Worm (Caenorhabditis elegans) whole organism, young adult: Measurements from ENCODE around the gene srm-4.

Source experiments
- B0019.2 ChIP-seq: fragments of 200-800 bp; sonication (Bioruptor generic); conservative IDR thresholded peaks from 2 replicates; pipeline ENCODE4 v1.3.6; 2022; ENCODE audit warnings: missing genetic modification reagents, missing genetic modification characterization, missing compliant biosample characterization
- B0035.1 ChIP-seq: sonication (generic microtip); optimal IDR thresholded peaks from 2 replicates; lab custom pipeline; 2016; ENCODE audit warnings: missing genetic modification characterization, mild to moderate bottlenecking, missing compliant biosample characterization, missing genotype, missing genetic modification reagents
- F23B12.7 ChIP-seq: sonication (generic microtip); optimal IDR thresholded peaks from 2 replicates; lab custom pipeline; 2017; ENCODE audit warnings: missing genetic modification characterization, mild to moderate bottlenecking, missing compliant biosample characterization, antibody characterized with exemption, moderate library complexity; ENCODE audit not compliant: insufficient read depth
- F33H1.4 ChIP-seq: fragments of 200-800 bp; sonication (Bioruptor generic); IDR thresholded peaks from 2 replicates; pipeline ENCODE4 v1.3.6; 2022; ENCODE audit warnings: missing genetic modification reagents, missing genetic modification characterization, missing compliant biosample characterization
- F37B4.10 ChIP-seq: fragments of 200-800 bp; sonication (Bioruptor generic); IDR thresholded peaks from 2 replicates; pipeline ENCODE4 v1.3.6; 2022; ENCODE audit warnings: missing genetic modification characterization, missing compliant biosample characterization
- F52B5.7 ChIP-seq: sonication (generic microtip); optimal IDR thresholded peaks from 2 replicates; lab custom pipeline; 2016; ENCODE audit warnings: mild to moderate bottlenecking, missing genetic modification characterization, missing compliant biosample characterization
- F55B11.4 ChIP-seq: sonication (generic microtip); optimal IDR thresholded peaks from 2 replicates; lab custom pipeline; 2016; ENCODE audit warnings: missing compliant biosample characterization, missing genetic modification characterization, borderline replicate concordance; ENCODE audit not compliant: insufficient read depth
- F57A8.1 ChIP-seq: fragments of 200-800 bp; sonication (Bioruptor generic); optimal IDR thresholded peaks from 2 replicates; lab custom pipeline; 2018; ENCODE audit warnings: mild to moderate bottlenecking, missing genetic modification characterization, moderate library complexity, missing compliant biosample characterization
- F57C9.4 ChIP-seq: sonication (generic microtip); optimal IDR thresholded peaks from 2 replicates; lab custom pipeline; 2017; ENCODE audit warnings: mild to moderate bottlenecking, missing genetic modification characterization, missing compliant biosample characterization
- T26A5.8 ChIP-seq: sonication (generic microtip); optimal IDR thresholded peaks from 2 replicates; lab custom pipeline; 2016; ENCODE audit warnings: missing genetic modification characterization, missing compliant biosample characterization
- Y53G8AR.9 ChIP-seq: fragments of 200-800 bp; sonication (Bioruptor generic); conservative IDR thresholded peaks from 2 replicates; pipeline ENCODE4 v1.3.6; 2022; ENCODE audit warnings: missing genetic modification reagents, missing genetic modification characterization, missing compliant biosample characterization
- ama-1 ChIP-seq, 3 experiments: fragments of 150-350 bp in 1 of 3; sonication (generic microtip) in 2 of 3; optimal IDR thresholded peaks; 2 replicates each; lab custom pipeline; 2014 to 2018; ENCODE audit warnings: missing biosample characterization in 2 of 3, missing genetic modification characterization in 2 of 3, missing genetic modification reagents in 2 of 3
- aptf-2 ChIP-seq: fragments of 200-800 bp; sonication (Bioruptor generic); conservative IDR thresholded peaks from 2 replicates; pipeline ENCODE4 v1.3.6; 2022; ENCODE audit warnings: missing genetic modification reagents, missing genetic modification characterization, missing compliant biosample characterization
- aptf-3 ChIP-seq: fragments of 200-800 bp; sonication (Bioruptor generic); IDR thresholded peaks from 2 replicates; pipeline ENCODE4 v1.3.6; 2022; ENCODE audit warnings: missing genetic modification characterization, missing compliant biosample characterization
- bed-1 ChIP-seq: fragments of 200-800 bp; sonication (Bioruptor generic); IDR thresholded peaks from 2 replicates; pipeline ENCODE4 v1.3.6; 2022; ENCODE audit warnings: missing genetic modification reagents, missing genetic modification characterization, missing compliant biosample characterization
- cebp-1 ChIP-seq, 2 experiments: fragments of 200-800 bp in 1 of 2; sonication (Bioruptor generic) in 1 of 2; sonication (generic microtip) in 1 of 2; IDR thresholded peaks in 1 of 2; optimal IDR thresholded peaks in 1 of 2; 2 replicates each; pipeline versions ENCODE4 v1.3.6 to Lab custom; 2017 to 2022; ENCODE audit warnings: missing compliant biosample characterization in 2 of 2, missing genetic modification characterization in 2 of 2, mild to moderate bottlenecking in 1 of 2, missing genetic modification reagents in 1 of 2, moderate library complexity in 1 of 2
- cebp-2 ChIP-seq: fragments of 200-800 bp; sonication (Bioruptor generic); IDR thresholded peaks from 2 replicates; pipeline ENCODE4 v1.3.6; 2022; ENCODE audit warnings: missing genetic modification characterization, missing compliant biosample characterization
- ceh-58 ChIP-seq: fragments of 200-800 bp; sonication (Bioruptor generic); IDR thresholded peaks from 2 replicates; pipeline ENCODE4 v1.3.6; 2022; ENCODE audit warnings: missing genetic modification characterization, missing compliant biosample characterization
- chd-7 ChIP-seq: sonication (generic microtip); optimal IDR thresholded peaks from 2 replicates; lab custom pipeline; 2016; ENCODE audit warnings: mild to moderate bottlenecking, missing genetic modification characterization, moderate library complexity, missing compliant biosample characterization
- egrh-3 ChIP-seq: fragments of 200-800 bp; sonication (Bioruptor generic); IDR thresholded peaks from 2 replicates; pipeline ENCODE4 v1.3.6; 2022; ENCODE audit warnings: missing genetic modification reagents, missing genetic modification characterization, missing compliant biosample characterization
- ekl-4 ChIP-seq: fragments of 200-800 bp; sonication (Bioruptor generic); IDR thresholded peaks from 2 replicates; pipeline ENCODE4 v1.3.6; 2022; ENCODE audit warnings: missing genetic modification reagents, missing genetic modification characterization, missing compliant biosample characterization
- hmg-1.2 ChIP-seq: fragments of 200-800 bp; sonication (Bioruptor generic); IDR thresholded peaks from 2 replicates; pipeline ENCODE4 v1.3.6; 2022; ENCODE audit warnings: missing genetic modification reagents, missing genetic modification characterization, missing compliant biosample characterization
- hrde-1 ChIP-seq: sonication (generic microtip); optimal IDR thresholded peaks from 2 replicates; lab custom pipeline; 2016; ENCODE audit warnings: missing genetic modification characterization, mild to moderate bottlenecking, missing compliant biosample characterization, moderate library complexity, missing genotype, missing genetic modification reagents, borderline replicate concordance
- hsf-1 ChIP-seq: fragments of 200-800 bp; sonication (Bioruptor generic); IDR thresholded peaks from 2 replicates; pipeline ENCODE4 v1.3.6; 2022; ENCODE audit warnings: missing genetic modification reagents, missing genetic modification characterization, missing compliant biosample characterization
- lag-1 ChIP-seq: fragments of 200-800 bp; sonication (Bioruptor generic); IDR thresholded peaks from 2 replicates; pipeline ENCODE4 v1.3.6; 2022; ENCODE audit warnings: missing genetic modification reagents, missing genetic modification characterization, missing compliant biosample characterization
- let-607 ChIP-seq, 2 experiments: fragments of 200-800 bp in 1 of 2; sonication (Bioruptor generic) in 1 of 2; sonication (generic microtip) in 1 of 2; optimal IDR thresholded peaks; 2 replicates each; lab custom pipeline; 2016 to 2018; ENCODE audit warnings: mild to moderate bottlenecking in 2 of 2, missing compliant biosample characterization in 2 of 2, missing genetic modification characterization in 2 of 2, moderate library complexity in 2 of 2, missing genotype in 1 of 2
- lin-26 ChIP-seq: fragments of 200-800 bp; sonication (Bioruptor generic); IDR thresholded peaks from 2 replicates; pipeline ENCODE4 v1.3.6; 2022; ENCODE audit warnings: missing genetic modification reagents, missing genetic modification characterization, missing compliant biosample characterization
- lin-54 ChIP-seq: fragments of 200-800 bp; sonication (Bioruptor generic); optimal IDR thresholded peaks from 2 replicates; lab custom pipeline; 2018; ENCODE audit warnings: mild to moderate bottlenecking, missing genetic modification characterization, missing compliant biosample characterization
- lir-1 ChIP-seq: fragments of 200-800 bp; sonication (Bioruptor generic); conservative IDR thresholded peaks from 2 replicates; pipeline ENCODE4 v1.3.6; 2022; ENCODE audit warnings: missing genetic modification reagents, missing genetic modification characterization, missing compliant biosample characterization
- mel-28 ChIP-seq: sonication (generic microtip); optimal IDR thresholded peaks from 2 replicates; lab custom pipeline; 2016; ENCODE audit warnings: borderline replicate concordance, mild to moderate bottlenecking, missing genetic modification characterization, missing compliant biosample characterization
- nhr-179 ChIP-seq: sonication (generic microtip); optimal IDR thresholded peaks from 2 replicates; lab custom pipeline; 2016; ENCODE audit warnings: mild to moderate bottlenecking, missing genetic modification characterization, missing compliant biosample characterization
- nhr-27 ChIP-seq: fragments of 200-800 bp; sonication (Bioruptor generic); optimal IDR thresholded peaks from 2 replicates; lab custom pipeline; 2018; ENCODE audit warnings: mild to moderate bottlenecking, missing genetic modification characterization, moderate library complexity, missing compliant biosample characterization
- nhr-80 ChIP-seq: sonication (generic microtip); optimal IDR thresholded peaks from 2 replicates; lab custom pipeline; 2016; ENCODE audit warnings: missing genetic modification characterization, missing compliant biosample characterization
- pha-4 ChIP-seq: fragments of 150-350 bp; sonication (generic microtip); optimal IDR thresholded peaks from 2 replicates; lab custom pipeline; 2014; ENCODE audit warnings: missing biosample characterization, missing genetic modification reagents, missing genetic modification characterization
- repo-1 ChIP-seq: sonication (generic microtip); optimal IDR thresholded peaks from 2 replicates; lab custom pipeline; 2017; ENCODE audit warnings: mild to moderate bottlenecking, missing genetic modification characterization, missing compliant biosample characterization
- sdz-38 ChIP-seq: sonication (generic microtip); optimal IDR thresholded peaks from 2 replicates; lab custom pipeline; 2016; ENCODE audit warnings: missing genotype, missing genetic modification characterization, missing compliant biosample characterization
- sea-2 ChIP-seq: fragments of 200-800 bp; sonication (Bioruptor generic); IDR thresholded peaks from 2 replicates; pipeline ENCODE4 v1.3.6; 2022; ENCODE audit warnings: missing genetic modification characterization, missing compliant biosample characterization
- snpc-3.4 ChIP-seq: sonication (generic microtip); optimal IDR thresholded peaks from 2 replicates; lab custom pipeline; 2017; ENCODE audit warnings: missing genetic modification characterization, mild to moderate bottlenecking, missing compliant biosample characterization, antibody characterized with exemption, moderate library complexity, missing genotype, missing genetic modification reagents
- snpc-4 ChIP-seq, 5 experiments: fragments of 150-350 bp in 1 of 5; sonication (generic microtip) in 4 of 5; optimal IDR thresholded peaks; 2 replicates each; lab custom pipeline; 2014 to 2018; ENCODE audit warnings: missing genetic modification characterization in 5 of 5, missing biosample characterization in 3 of 5, antibody characterized with exemption in 2 of 5, mild to moderate bottlenecking in 2 of 5, missing compliant biosample characterization in 2 of 5, missing genotype in 2 of 5, moderate library complexity in 2 of 5, missing genetic modification reagents in 1 of 5
- sptf-2 ChIP-seq: fragments of 200-800 bp; sonication (Bioruptor generic); optimal IDR thresholded peaks from 2 replicates; lab custom pipeline; 2018; ENCODE audit warnings: mild to moderate bottlenecking, missing genetic modification characterization, missing compliant biosample characterization
- unc-130 ChIP-seq: sonication (generic microtip); optimal IDR thresholded peaks from 2 replicates; lab custom pipeline; 2016; ENCODE audit warnings: missing genetic modification reagents, missing genetic modification characterization, missing compliant biosample characterization
- unc-62 ChIP-seq: fragments of 150-350 bp; optimal IDR thresholded peaks from 2 replicates; lab custom pipeline; 2014; ENCODE audit warnings: missing biosample characterization, missing genetic modification reagents, missing genetic modification characterization
- xnd-1 ChIP-seq: sonication (generic microtip); optimal IDR thresholded peaks from 2 replicates; lab custom pipeline; 2016; ENCODE audit warnings: missing genotype, missing genetic modification reagents, missing genetic modification characterization, missing compliant biosample characterization
- ztf-25 ChIP-seq: fragments of 200-800 bp; sonication (Bioruptor generic); IDR thresholded peaks from 2 replicates; pipeline ENCODE4 v1.3.6; 2022; ENCODE audit warnings: missing genetic modification reagents, missing genetic modification characterization, missing compliant biosample characterization
- ztf-26 ChIP-seq: sonication (generic microtip); optimal IDR thresholded peaks from 2 replicates; lab custom pipeline; 2017; ENCODE audit warnings: missing genetic modification characterization, missing compliant biosample characterization

srm-4 gene

ce11 chrV:14354258-14354877 is 21.2 kb downstream of the srm-4 start, which contains the start of gene Y49A3A.3 (continued):
- no peak for TF ChIP-seq egrh-3 (GFP tag; lab: Robert Waterston, UW)
- no peak for TF ChIP-seq F57A8.1
- peak; percentile 90 for TF ChIP-seq ekl-4 (GFP tag; lab: Robert Waterston, UW)
- TF ChIP-seq nhr-27 (tag; lab: Kevin White, UChicago), result peak; percentile 88
- TF ChIP-seq B0035.1 (tag; lab: Kevin White, UChicago), result peak; percentile 65
- TF ChIP-seq Y53G8AR.9 (GFP tag; lab: Robert Waterston, UW), result 0 out of 2 replicates have a peak, but pooled peaks have one; percentile 78
- TF ChIP-seq lin-54 (GFP tag; lab: Kevin White, UChicago), result peak; percentile 43
- TF ChIP-seq nhr-179, result no peak
- TF ChIP-seq lag-1 (GFP tag; lab: Robert Waterston, UW), result no peak
- no peak for TF ChIP-seq sptf-2 (GFP tag; lab: Kevin White, UChicago)
- no peak for TF ChIP-seq pha-4
- TF ChIP-seq lir-1, result no peak
- peak; percentile 95 for TF ChIP-seq repo-1
- peak; percentile 63 for TF ChIP-seq hrde-1
- TF ChIP-seq F37B4.10 (GFP tag; lab: Robert Waterston, UW), result no peak
- TF ChIP-seq F55B11.4 (tag; lab: Kevin White, UChicago), result no peak
- TF ChIP-seq mel-28 (tag; lab: Kevin White, UChicago), result peak; percentile 46
- peak; percentile 17; the same call in 1 of the 2 replicates for TF ChIP-seq hsf-1 (GFP tag; lab: Robert Waterston, UW)
- TF ChIP-seq unc-62 (GFP tag; lab: Kevin White, UChicago), result no peak
- TF ChIP-seq ceh-58 (GFP tag; lab: Robert Waterston, UW), result no peak
- peak; percentile 23; the same call in 1 of the 2 replicates for TF ChIP-seq hmg-1.2 (GFP tag; lab: Robert Waterston, UW)
- TF ChIP-seq T26A5.8 (tag; lab: Kevin White, UChicago), result no peak
- no peak for TF ChIP-seq B0019.2 (GFP tag; lab: Robert Waterston, UW)
- TF ChIP-seq sea-2 (GFP tag; lab: Robert Waterston, UW), result no peak
- TF ChIP-seq let-607 (tag; optimal IDR thresholded peaks at IDR 0.05; lab: Kevin White, UChicago), result peak; percentile 61 to 71
- no peak for TF ChIP-seq F33H1.4 (GFP tag; lab: Robert Waterston, UW)
- TF ChIP-seq xnd-1 (tag; lab: Kevin White, UChicago), result no peak
- peak; percentile 72 for TF ChIP-seq ztf-26 (tag; lab: Kevin White, UChicago)
- TF ChIP-seq nhr-80 (tag; lab: Kevin White, UChicago), result peak; percentile 25
- TF ChIP-seq chd-7 (tag; lab: Kevin White, UChicago), result peak; percentile 91
- TF ChIP-seq cebp-1 (GFP tag; IDR thresholded peaks at IDR 0.05; lab: Robert Waterston, UW), result no peak
- peak; percentile 70 for TF ChIP-seq cebp-1 (tag; optimal IDR thresholded peaks at IDR 0.05; lab: Kevin White, UChicago)
- no peak for TF ChIP-seq aptf-3 (GFP tag; lab: Robert Waterston, UW)
- peak; percentile 60 for TF ChIP-seq F57C9.4 (tag; lab: Kevin White, UChicago)
- TF ChIP-seq F52B5.7, result peak; percentile 87
- no peak for TF ChIP-seq unc-130 (GFP tag; lab: Kevin White, UChicago)
- TF ChIP-seq snpc-3.4 (tag; lab: Kevin White, UChicago), result no peak
- no peak for TF ChIP-seq aptf-2
- TF ChIP-seq ama-1 (optimal IDR thresholded peaks at IDR 0.05; lab: Kevin White, UChicago), result peak; percentile 76
- peak in 1 of 2 experiments; percentile 80 for TF ChIP-seq ama-1 (GFP tag; optimal IDR thresholded peaks at IDR 0.05; lab: Kevin White, UChicago)
- TF ChIP-seq bed-1 (GFP tag; lab: Robert Waterston, UW), result no peak
- no peak for TF ChIP-seq snpc-4 (GFP tag; optimal IDR thresholded peaks at IDR 0.05; lab: Kevin White, UChicago)
- TF ChIP-seq snpc-4 (tag; optimal IDR thresholded peaks at IDR 0.05; lab: Kevin White, UChicago), result peak in 3 of 4 experiments; percentile 51 to 63 (median 59)
- 0 out of 2 replicates have a peak, but pooled peaks have one; percentile 19 for TF ChIP-seq lin-26 (GFP tag; lab: Robert Waterston, UW)
- TF ChIP-seq cebp-2, result 0 out of 2 replicates have a peak, but pooled peaks have one; percentile 60
- TF ChIP-seq F23B12.7 (tag; lab: Kevin White, UChicago), result no peak
- no peak for TF ChIP-seq ztf-25 (GFP tag; lab: Robert Waterston, UW)
- no peak for TF ChIP-seq sdz-38
